Fruit fly (Drosophila melanogaster) whole organism, wandering third instar larva: ENCODE measurements around the gene CG18754.

Source experiments
- Abd-B ChIP-seq: fragments of >200 bp; optimal IDR thresholded peaks from 2 replicates; lab custom pipeline; 2017; ENCODE audit warnings: missing biosample characterization, missing genetic modification characterization
- CG32264 ChIP-seq: fragments of 200-800 bp; sonication (Bioruptor generic); optimal IDR thresholded peaks from 2 replicates; lab custom pipeline; 2016; ENCODE audit warnings: missing biosample characterization, missing genetic modification characterization
- CG9705 ChIP-seq: fragments of 200-800 bp; sonication (Bioruptor generic); optimal IDR thresholded peaks from 2 replicates; lab custom pipeline; 2018; ENCODE audit warnings: missing biosample characterization, mild to moderate bottlenecking, missing genetic modification characterization
- CrebA ChIP-seq: fragments of 200-800 bp; sonication (Bioruptor generic); optimal IDR thresholded peaks from 2 replicates; lab custom pipeline; 2016; ENCODE audit warnings: missing biosample characterization, mild to moderate bottlenecking, missing genetic modification characterization, borderline replicate concordance
- Dfd ChIP-seq: fragments of >200 bp; optimal IDR thresholded peaks from 2 replicates; lab custom pipeline; 2017; ENCODE audit warnings: missing biosample characterization, missing genetic modification characterization
- Dif ChIP-seq: fragments of 200-275, 200-300 bp; sonication (Bioruptor generic); optimal IDR thresholded peaks from 2 replicates; lab custom pipeline; 2018; ENCODE audit warnings: missing biosample characterization, missing genetic modification characterization; ENCODE audit not compliant: partially characterized antibody
- HLH106 ChIP-seq: fragments of 200-800 bp; optimal IDR thresholded peaks from 3 replicates; lab custom pipeline; 2019; ENCODE audit warnings: missing biosample characterization, mild to moderate bottlenecking, missing genetic modification characterization, moderate library complexity
- Hnf4 ChIP-seq: fragments of 200-800 bp; sonication (Bioruptor generic); optimal IDR thresholded peaks from 2 replicates; lab custom pipeline; 2016; ENCODE audit warnings: missing biosample characterization, mild to moderate bottlenecking, missing genetic modification characterization
- Hr78 ChIP-seq: fragments of >200 bp; optimal IDR thresholded peaks from 2 replicates; lab custom pipeline; 2017; ENCODE audit warnings: missing biosample characterization, missing genetic modification characterization
- Hr83 ChIP-seq: fragments of 200-300 bp; sonication (Bioruptor generic); optimal IDR thresholded peaks from 2 replicates; lab custom pipeline; 2016; ENCODE audit warnings: missing biosample characterization, mild to moderate bottlenecking, missing genetic modification characterization, moderate library complexity; ENCODE audit not compliant: poor library complexity, severe bottlenecking
- Jra ChIP-seq: sonication (Bioruptor generic); optimal IDR thresholded peaks from 2 replicates; lab custom pipeline; 2016; ENCODE audit warnings: missing biosample characterization, missing genetic modification characterization
- Mio ChIP-seq: sonication (Bioruptor generic); optimal IDR thresholded peaks from 2 replicates; lab custom pipeline; 2016; ENCODE audit warnings: missing biosample characterization, missing genetic modification characterization
- N ChIP-seq: fragments of >200 bp; optimal IDR thresholded peaks from 2 replicates; lab custom pipeline; 2018; ENCODE audit warnings: missing biosample characterization, missing external identifiers, missing genetic modification characterization
- Vsx2 ChIP-seq: fragments of 200-300, 225-300 bp; sonication (Bioruptor generic); optimal IDR thresholded peaks from 2 replicates; lab custom pipeline; 2018; ENCODE audit warnings: missing biosample characterization, missing genetic modification characterization; ENCODE audit not compliant: partially characterized antibody
- brk ChIP-seq: fragments of 200-800 bp; sonication (Bioruptor generic); optimal IDR thresholded peaks from 2 replicates; lab custom pipeline; 2016; ENCODE audit warnings: missing biosample characterization, mild to moderate bottlenecking, missing genetic modification characterization
- dl ChIP-seq, 2 experiments: fragments of 175-275, 200-275 bp in 1 of 2; fragments of 200-275 bp in 1 of 2; sonication (Bioruptor generic); optimal IDR thresholded peaks; lab custom pipeline; 2018; ENCODE audit warnings: mild to moderate bottlenecking in 2 of 2, missing biosample characterization in 2 of 2, missing genetic modification characterization in 2 of 2, moderate library complexity in 2 of 2; ENCODE audit not compliant: partially characterized antibody in 2 of 2, insufficient read depth in 1 of 2
- ey ChIP-seq: fragments of 200-800 bp; sonication (Bioruptor generic); optimal IDR thresholded peaks from 2 replicates; lab custom pipeline; 2016; ENCODE audit warnings: missing biosample characterization, missing genetic modification characterization
- foxo ChIP-seq, 2 experiments: fragments of 200-800 bp; sonication (Bioruptor generic); optimal IDR thresholded peaks; 2 replicates in 1 of 2; 3 replicates in 1 of 2; lab custom pipeline; 2016 to 2017; ENCODE audit warnings: missing biosample characterization in 2 of 2, missing genetic modification characterization in 2 of 2
- fru ChIP-seq: fragments of 200-800 bp; sonication (Bioruptor generic); optimal IDR thresholded peaks from 3 replicates; lab custom pipeline; 2016; ENCODE audit warnings: missing biosample characterization, mild to moderate bottlenecking, missing genetic modification characterization
- h ChIP-seq: fragments of 200-800 bp; sonication (Bioruptor generic); optimal IDR thresholded peaks from 3 replicates; lab custom pipeline; 2016; ENCODE audit warnings: missing biosample characterization, mild to moderate bottlenecking, missing genetic modification characterization
- jim ChIP-seq: fragments of 175-275, 200-325 bp; sonication (Bioruptor generic); optimal IDR thresholded peaks from 2 replicates; lab custom pipeline; 2016; ENCODE audit warnings: missing biosample characterization, mild to moderate bottlenecking, missing genetic modification characterization
- lola ChIP-seq: fragments of >200 bp; optimal IDR thresholded peaks from 2 replicates; lab custom pipeline; 2017; ENCODE audit warnings: missing biosample characterization, missing genetic modification characterization
- rgr ChIP-seq: fragments of 200-800 bp; sonication (Bioruptor generic); optimal IDR thresholded peaks from 3 replicates; lab custom pipeline; 2016; ENCODE audit warnings: missing biosample characterization, mild to moderate bottlenecking, missing genetic modification characterization
- sage ChIP-seq: fragments of 200-800 bp; sonication (Bioruptor generic); optimal IDR thresholded peaks from 2 replicates; lab custom pipeline; 2016; ENCODE audit warnings: missing biosample characterization, mild to moderate bottlenecking, missing genetic modification characterization
- sv ChIP-seq: fragments of 200-800 bp; sonication (Bioruptor generic); optimal IDR thresholded peaks from 3 replicates; lab custom pipeline; 2016; ENCODE audit warnings: missing biosample characterization, missing genetic modification characterization
- usp ChIP-seq: fragments of >200 bp; optimal IDR thresholded peaks from 2 replicates; lab custom pipeline; 2017; ENCODE audit warnings: missing biosample characterization, missing genetic modification characterization
- woc ChIP-seq: sonication (Bioruptor generic); optimal IDR thresholded peaks from 2 replicates; lab custom pipeline; 2016; ENCODE audit warnings: missing biosample characterization, mild to moderate bottlenecking, missing genetic modification characterization

CG18754 gene

dm6 chr3R:23696145-23696544, 12.3 kb downstream of the CG18754 start, which contains the start of gene CG10252:
Gene CG10252 (minus strand): TSS chr3R:23696245.
- no peak for TF ChIP-seq Dif (GFP tag; lab: Kevin White, UChicago)
- TF ChIP-seq Abd-B (GFP tag; lab: Kevin White, UChicago): no peak
- TF ChIP-seq Hnf4: no peak
- no peak for TF ChIP-seq sv (GFP tag; lab: Kevin White, UChicago)
- no peak for TF ChIP-seq Hr78 (GFP tag; lab: Kevin White, UChicago)
- TF ChIP-seq foxo (GFP tag; optimal IDR thresholded peaks at IDR 0.05; lab: Kevin White, UChicago): no peak
- no peak for TF ChIP-seq woc
- no peak for TF ChIP-seq brk (GFP tag; lab: Kevin White, UChicago)
- TF ChIP-seq fru (GFP tag; lab: Kevin White, UChicago): no peak

dm6 chr3R:23698835-23699234, 15.0 kb downstream of the CG18754 start, which contains the start of gene prt:
Gene prt (minus strand): TSS chr3R:23699027.
- TF ChIP-seq Abd-B (GFP tag; lab: Kevin White, UChicago): no peak
- TF ChIP-seq rgr (GFP tag; lab: Kevin White, UChicago): no peak
- TF ChIP-seq jim (GFP tag; lab: Kevin White, UChicago): no peak
- TF ChIP-seq usp: no peak
- TF ChIP-seq fru (GFP tag; lab: Kevin White, UChicago): no peak

- peak; percentile 16 for TF ChIP-seq h (GFP tag; lab: Kevin White, UChicago)
- TF ChIP-seq Vsx2 (GFP tag; lab: Kevin White, UChicago): peak; percentile 26
- TF ChIP-seq CG32264: no peak
Observed at dm6 chr3R:23700304-23700767, 16.5 kb downstream of the CG18754 start, which contains the start of the genes CG31468 and Gba1a. Gene CG31468 (minus strand): TSS chr3R:23700354. Gene Gba1a (plus strand): TSS chr3R:23700621.

- TF ChIP-seq brk (GFP tag; lab: Kevin White, UChicago) (no peak), HLH106 (tag; lab: Kevin White, UChicago) (no peak), h (GFP tag; lab: Kevin White, UChicago) (no peak), N (GFP tag; lab: Kevin White, UChicago) (no peak), CG9705 (GFP tag; lab: Kevin White, UChicago) (no peak), woc (no peak), CrebA (GFP tag; lab: Kevin White, UChicago) (no peak), Dfd (GFP tag; lab: Kevin White, UChicago) (no peak), Abd-B (GFP tag; lab: Kevin White, UChicago) (no peak), dl (GFP tag; optimal IDR thresholded peaks at IDR 0.05; lab: Kevin White, UChicago; ENCODE audit: insufficient read depth in 1 of 2, partially characterized antibody in 2 of 2) (no peak), Mio (GFP tag; lab: Kevin White, UChicago) (no peak), sage (GFP tag; lab: Kevin White, UChicago) (no peak)
Observed at dm6 chr3R:23702461-23702860, 18.6 kb downstream of the CG18754 start, which contains the start of gene Qsox4. Gene Qsox4 (plus strand): TSS chr3R:23702761.

- TF ChIP-seq lola (no peak), h (GFP tag; lab: Kevin White, UChicago) (peak; percentile 6), foxo (GFP tag; optimal IDR thresholded peaks at IDR 0.05; lab: Kevin White, UChicago) (peak in 1 of 2 experiments; percentile 11), brk (GFP tag; lab: Kevin White, UChicago) (no peak), rgr (GFP tag; lab: Kevin White, UChicago) (peak; percentile 5), CG9705 (GFP tag; lab: Kevin White, UChicago) (no peak), dl (GFP tag; optimal IDR thresholded peaks at IDR 0.05; lab: Kevin White, UChicago; ENCODE audit: insufficient read depth in 1 of 2, partially characterized antibody in 2 of 2) (no peak), Jra (GFP tag; lab: Kevin White, UChicago) (no peak), Hr83 (no peak), ey (GFP tag; lab: Kevin White, UChicago) (peak; percentile 21)
Observed at dm6 chr3R:23704383-23705033, 20.7 kb downstream of the CG18754 start, which contains the start of gene Gba1b. Gene Gba1b (plus strand): TSS chr3R:23704804.
